Fruit fly (Drosophila melanogaster) whole organism, wandering third instar larva: ENCODE measurements around the gene CG43203.

ENCODE experiments used
- Abd-B ChIP-seq: fragments of >200 bp; optimal IDR thresholded peaks from 2 replicates; lab custom pipeline; 2017; ENCODE audit warnings: missing biosample characterization, missing genetic modification characterization
- CG32264 ChIP-seq: fragments of 200-800 bp; sonication (Bioruptor generic); optimal IDR thresholded peaks from 2 replicates; lab custom pipeline; 2016; ENCODE audit warnings: missing biosample characterization, missing genetic modification characterization
- CG9705 ChIP-seq: fragments of 200-800 bp; sonication (Bioruptor generic); optimal IDR thresholded peaks from 2 replicates; lab custom pipeline; 2018; ENCODE audit warnings: missing biosample characterization, mild to moderate bottlenecking, missing genetic modification characterization
- CrebA ChIP-seq: fragments of 200-800 bp; sonication (Bioruptor generic); optimal IDR thresholded peaks from 2 replicates; lab custom pipeline; 2016; ENCODE audit warnings: missing biosample characterization, mild to moderate bottlenecking, missing genetic modification characterization, borderline replicate concordance
- Dfd ChIP-seq: fragments of >200 bp; optimal IDR thresholded peaks from 2 replicates; lab custom pipeline; 2017; ENCODE audit warnings: missing biosample characterization, missing genetic modification characterization
- Dif ChIP-seq: fragments of 200-275, 200-300 bp; sonication (Bioruptor generic); optimal IDR thresholded peaks from 2 replicates; lab custom pipeline; 2018; ENCODE audit warnings: missing biosample characterization, missing genetic modification characterization; ENCODE audit not compliant: partially characterized antibody
- GATAd ChIP-seq: sonication (Bioruptor generic); optimal IDR thresholded peaks from 2 replicates; lab custom pipeline; 2016; ENCODE audit warnings: missing biosample characterization, missing genetic modification characterization
- HLH106 ChIP-seq: fragments of 200-800 bp; optimal IDR thresholded peaks from 3 replicates; lab custom pipeline; 2019; ENCODE audit warnings: missing biosample characterization, mild to moderate bottlenecking, missing genetic modification characterization, moderate library complexity
- Hnf4 ChIP-seq: fragments of 200-800 bp; sonication (Bioruptor generic); optimal IDR thresholded peaks from 2 replicates; lab custom pipeline; 2016; ENCODE audit warnings: missing biosample characterization, mild to moderate bottlenecking, missing genetic modification characterization
- Hr78 ChIP-seq: fragments of >200 bp; optimal IDR thresholded peaks from 2 replicates; lab custom pipeline; 2017; ENCODE audit warnings: missing biosample characterization, missing genetic modification characterization
- Hr83 ChIP-seq: fragments of 200-300 bp; sonication (Bioruptor generic); optimal IDR thresholded peaks from 2 replicates; lab custom pipeline; 2016; ENCODE audit warnings: missing biosample characterization, mild to moderate bottlenecking, missing genetic modification characterization, moderate library complexity; ENCODE audit not compliant: poor library complexity, severe bottlenecking
- Jra ChIP-seq: sonication (Bioruptor generic); optimal IDR thresholded peaks from 2 replicates; lab custom pipeline; 2016; ENCODE audit warnings: missing biosample characterization, missing genetic modification characterization
- Mio ChIP-seq: sonication (Bioruptor generic); optimal IDR thresholded peaks from 2 replicates; lab custom pipeline; 2016; ENCODE audit warnings: missing biosample characterization, missing genetic modification characterization
- Myc ChIP-seq: fragments of >200 bp; optimal IDR thresholded peaks from 2 replicates; lab custom pipeline; 2017
- N ChIP-seq: fragments of >200 bp; optimal IDR thresholded peaks from 2 replicates; lab custom pipeline; 2018; ENCODE audit warnings: missing biosample characterization, missing external identifiers, missing genetic modification characterization
- OdsH ChIP-seq: fragments of 200-800 bp; sonication (Bioruptor generic); optimal IDR thresholded peaks from 2 replicates; lab custom pipeline; 2016; ENCODE audit warnings: missing biosample characterization, mild to moderate bottlenecking, missing genetic modification characterization
- Rel ChIP-seq, 2 experiments: fragments of 200-800 bp; sonication (Bioruptor generic) in 1 of 2; optimal IDR thresholded peaks; 2 replicates in 1 of 2; 3 replicates in 1 of 2; lab custom pipeline; 2016 to 2019; ENCODE audit warnings: mild to moderate bottlenecking in 2 of 2, missing biosample characterization in 2 of 2, missing genetic modification characterization in 2 of 2, moderate library complexity in 1 of 2
- Sp1 ChIP-seq: fragments of 200-800 bp; sonication (Bioruptor generic); optimal IDR thresholded peaks from 3 replicates; lab custom pipeline; 2019; ENCODE audit warnings: missing biosample characterization, mild to moderate bottlenecking, missing genetic modification characterization, moderate library complexity
- Vsx2 ChIP-seq: fragments of 200-300, 225-300 bp; sonication (Bioruptor generic); optimal IDR thresholded peaks from 2 replicates; lab custom pipeline; 2018; ENCODE audit warnings: missing biosample characterization, missing genetic modification characterization; ENCODE audit not compliant: partially characterized antibody
- br ChIP-seq: fragments of 200-800 bp; sonication (Bioruptor generic); optimal IDR thresholded peaks from 2 replicates; lab custom pipeline; 2016; ENCODE audit warnings: missing biosample characterization, missing genetic modification characterization
- brk ChIP-seq: fragments of 200-800 bp; sonication (Bioruptor generic); optimal IDR thresholded peaks from 2 replicates; lab custom pipeline; 2016; ENCODE audit warnings: missing biosample characterization, mild to moderate bottlenecking, missing genetic modification characterization
- dl ChIP-seq, 2 experiments: fragments of 175-275, 200-275 bp in 1 of 2; fragments of 200-275 bp in 1 of 2; sonication (Bioruptor generic); optimal IDR thresholded peaks; lab custom pipeline; 2018; ENCODE audit warnings: mild to moderate bottlenecking in 2 of 2, missing biosample characterization in 2 of 2, missing genetic modification characterization in 2 of 2, moderate library complexity in 2 of 2; ENCODE audit not compliant: partially characterized antibody in 2 of 2, insufficient read depth in 1 of 2
- dmrt93B ChIP-seq: fragments of 200-800 bp; sonication (Bioruptor generic); optimal IDR thresholded peaks from 2 replicates; lab custom pipeline; 2018; ENCODE audit warnings: missing biosample characterization, mild to moderate bottlenecking, missing genetic modification characterization
- dsf ChIP-seq: sonication (Bioruptor generic); optimal IDR thresholded peaks from 2 replicates; lab custom pipeline; 2016; ENCODE audit warnings: missing biosample characterization, missing genetic modification characterization, borderline replicate concordance
- ey ChIP-seq: fragments of 200-800 bp; sonication (Bioruptor generic); optimal IDR thresholded peaks from 2 replicates; lab custom pipeline; 2016; ENCODE audit warnings: missing biosample characterization, missing genetic modification characterization
- foxo ChIP-seq, 2 experiments: fragments of 200-800 bp; sonication (Bioruptor generic); optimal IDR thresholded peaks; 2 replicates in 1 of 2; 3 replicates in 1 of 2; lab custom pipeline; 2016 to 2017; ENCODE audit warnings: missing biosample characterization in 2 of 2, missing genetic modification characterization in 2 of 2
- fru ChIP-seq: fragments of 200-800 bp; sonication (Bioruptor generic); optimal IDR thresholded peaks from 3 replicates; lab custom pipeline; 2016; ENCODE audit warnings: missing biosample characterization, mild to moderate bottlenecking, missing genetic modification characterization
- h ChIP-seq: fragments of 200-800 bp; sonication (Bioruptor generic); optimal IDR thresholded peaks from 3 replicates; lab custom pipeline; 2016; ENCODE audit warnings: missing biosample characterization, mild to moderate bottlenecking, missing genetic modification characterization
- jim ChIP-seq: fragments of 175-275, 200-325 bp; sonication (Bioruptor generic); optimal IDR thresholded peaks from 2 replicates; lab custom pipeline; 2016; ENCODE audit warnings: missing biosample characterization, mild to moderate bottlenecking, missing genetic modification characterization
- lola ChIP-seq: fragments of >200 bp; optimal IDR thresholded peaks from 2 replicates; lab custom pipeline; 2017; ENCODE audit warnings: missing biosample characterization, missing genetic modification characterization
- pan ChIP-seq: fragments of >200 bp; optimal IDR thresholded peaks from 2 replicates; lab custom pipeline; 2017
- psq ChIP-seq: fragments of 200-800 bp; sonication (Bioruptor generic); optimal IDR thresholded peaks from 3 replicates; lab custom pipeline; 2017; ENCODE audit warnings: missing biosample characterization, mild to moderate bottlenecking, missing genetic modification characterization, moderate library complexity
- rgr ChIP-seq: fragments of 200-800 bp; sonication (Bioruptor generic); optimal IDR thresholded peaks from 3 replicates; lab custom pipeline; 2016; ENCODE audit warnings: missing biosample characterization, mild to moderate bottlenecking, missing genetic modification characterization
- sage ChIP-seq: fragments of 200-800 bp; sonication (Bioruptor generic); optimal IDR thresholded peaks from 2 replicates; lab custom pipeline; 2016; ENCODE audit warnings: missing biosample characterization, mild to moderate bottlenecking, missing genetic modification characterization
- tai ChIP-seq: sonication (Bioruptor generic); optimal IDR thresholded peaks from 2 replicates; lab custom pipeline; 2016; ENCODE audit warnings: missing biosample characterization, missing genetic modification characterization
- usp ChIP-seq: fragments of >200 bp; optimal IDR thresholded peaks from 2 replicates; lab custom pipeline; 2017; ENCODE audit warnings: missing biosample characterization, missing genetic modification characterization
- woc ChIP-seq: sonication (Bioruptor generic); optimal IDR thresholded peaks from 2 replicates; lab custom pipeline; 2016; ENCODE audit warnings: missing biosample characterization, mild to moderate bottlenecking, missing genetic modification characterization

CG43203 gene

dm6 chr3R:19318452-19318851, 35.4 kb upstream of the CG43203 start:
- TF ChIP-seq h (GFP tag; lab: Kevin White, UChicago) (no peak), brk (GFP tag; lab: Kevin White, UChicago) (no peak), woc (GFP tag; lab: Kevin White, UChicago) (no peak), sage (no peak), CG32264 (no peak), dmrt93B (GFP tag; lab: Kevin White, UChicago) (no peak), jim (GFP tag; lab: Kevin White, UChicago) (no peak), psq (no peak), CrebA (GFP tag; lab: Kevin White, UChicago) (no peak)

DNA sequence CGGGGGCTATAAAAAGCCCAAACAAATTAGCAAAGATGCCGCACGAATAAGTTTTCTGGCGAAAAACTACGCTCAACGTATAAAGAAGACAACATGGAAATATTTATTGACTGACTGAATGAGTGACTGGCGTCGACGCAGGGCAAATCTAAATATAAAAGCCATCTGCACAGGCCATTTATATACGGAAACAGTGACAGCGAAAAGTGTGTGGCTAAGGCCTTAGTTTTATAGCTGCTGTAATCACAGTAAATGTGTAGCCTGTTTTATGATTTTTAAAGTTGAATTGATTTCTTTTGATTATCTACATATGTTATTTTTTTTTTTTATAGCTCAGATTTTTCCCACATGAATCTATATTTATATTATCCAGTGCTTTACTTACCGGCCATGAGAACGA, 34.4 kb upstream of the CG43203 start:
- TF ChIP-seq tai (no peak), N (GFP tag; lab: Kevin White, UChicago) (no peak), Sp1 (no peak), rgr (GFP tag; lab: Kevin White, UChicago) (no peak), GATAd (GFP tag; lab: Kevin White, UChicago) (no peak), Dfd (no peak), sage (no peak), HLH106 (no peak), Mio (GFP tag; lab: Kevin White, UChicago) (no peak), Jra (no peak), brk (GFP tag; lab: Kevin White, UChicago) (no peak), dsf (GFP tag; lab: Kevin White, UChicago) (no peak), dmrt93B (GFP tag; lab: Kevin White, UChicago) (no peak), Hr83 (no peak), usp (no peak), ey (GFP tag; lab: Kevin White, UChicago) (no peak), br (GFP tag; lab: Kevin White, UChicago) (no peak), Abd-B (no peak), Vsx2 (GFP tag; lab: Kevin White, UChicago) (no peak), woc (GFP tag; lab: Kevin White, UChicago) (no peak)

DNA sequence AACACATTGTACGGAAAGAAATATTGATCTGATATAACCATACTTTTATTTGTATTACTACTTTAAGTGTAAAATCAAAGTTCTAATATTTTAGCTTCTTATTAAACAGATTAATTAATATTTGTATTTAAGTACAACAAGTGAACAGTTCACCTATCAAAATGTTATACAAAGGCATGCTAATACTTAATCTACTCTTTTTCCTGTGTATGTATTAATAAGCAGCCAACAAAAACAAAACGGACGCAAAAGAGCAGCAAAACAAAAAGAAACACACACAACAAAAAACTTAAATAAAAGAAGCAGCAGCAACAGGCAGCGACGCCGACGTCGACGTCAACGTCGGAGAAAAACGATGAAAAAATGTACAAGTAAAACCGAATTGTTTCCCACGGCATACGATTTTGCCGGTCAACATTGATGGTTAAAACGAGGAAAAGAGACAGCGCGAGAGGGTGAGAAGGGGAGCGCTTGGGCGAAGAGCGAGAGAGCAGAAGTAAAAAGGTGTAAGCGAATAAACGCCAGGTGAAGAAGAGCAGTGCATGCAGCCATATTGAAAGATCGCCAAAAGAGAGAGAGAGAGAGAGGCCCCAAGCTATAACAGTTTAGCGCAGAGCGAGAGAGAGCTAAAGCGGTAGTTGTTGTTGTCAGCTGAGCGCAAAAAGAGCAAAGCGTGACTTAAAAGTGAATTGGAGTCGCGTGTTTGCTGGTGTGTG, 32.2 kb upstream of the CG43203 start:
- TF ChIP-seq psq (peak; percentile 88), OdsH (GFP tag; lab: Kevin White, UChicago) (no peak), lola (no peak), HLH106 (peak; percentile 5), usp (no peak), tai (no peak), Hnf4 (GFP tag; lab: Kevin White, UChicago) (no peak), jim (GFP tag; lab: Kevin White, UChicago) (peak; percentile 50), dl (GFP tag; optimal IDR thresholded peaks at IDR 0.05; lab: Kevin White, UChicago; ENCODE audit: insufficient read depth in 1 of 2, partially characterized antibody in 2 of 2) (peak; percentile 59 to 76), Hr83 (peak; percentile 48), woc (GFP tag; lab: Kevin White, UChicago) (no peak), fru (GFP tag; lab: Kevin White, UChicago) (peak; percentile 45), h (GFP tag; lab: Kevin White, UChicago) (peak; percentile 19), Hr78 (GFP tag; lab: Kevin White, UChicago) (no peak), Dif (peak; percentile 89), Abd-B (no peak), br (GFP tag; lab: Kevin White, UChicago) (peak; percentile 22), GATAd (GFP tag; lab: Kevin White, UChicago) (no peak), N (GFP tag; lab: Kevin White, UChicago) (no peak), pan (lab: Kevin White, UChicago) (no peak), CrebA (GFP tag; lab: Kevin White, UChicago) (peak; percentile 49), Dfd (no peak), sage (peak; percentile 9), Vsx2 (GFP tag; lab: Kevin White, UChicago) (peak; percentile 37), rgr (GFP tag; lab: Kevin White, UChicago) (no peak), foxo (GFP tag; optimal IDR thresholded peaks at IDR 0.05; lab: Kevin White, UChicago) (peak; percentile 30 to 38), Rel (GFP tag; optimal IDR thresholded peaks at IDR 0.05; lab: Kevin White, UChicago) (peak; percentile 15), Rel (tag; optimal IDR thresholded peaks at IDR 0.05; lab: Kevin White, UChicago) (peak; percentile 12), Jra (no peak), CG9705 (GFP tag; lab: Kevin White, UChicago) (no peak), dmrt93B (GFP tag; lab: Kevin White, UChicago) (no peak), Mio (GFP tag; lab: Kevin White, UChicago) (no peak), Myc (lab: Kevin White, UChicago) (no peak), ey (GFP tag; lab: Kevin White, UChicago) (no peak), brk (GFP tag; lab: Kevin White, UChicago) (peak; percentile 47), Sp1 (peak; percentile 61), CG32264 (peak; percentile 22)
